Worm (Caenorhabditis elegans) whole organism, late embryonic: ENCODE results near the gene srh-44.

ENCODE experiments used
- ceh-45 ChIP-seq: fragments of 200-800 bp; sonication (Bioruptor generic); IDR thresholded peaks from 2 replicates; pipeline ENCODE4 v1.3.6; 2022; ENCODE audit warnings: missing genetic modification reagents, missing genetic modification characterization, missing compliant biosample characterization
- fkh-10 ChIP-seq: fragments of 150-350 bp; optimal IDR thresholded peaks from 2 replicates; lab custom pipeline; 2014; ENCODE audit warnings: missing biosample characterization, missing genetic modification reagents, missing genetic modification characterization
- hlh-30 ChIP-seq: sonication (generic microtip); optimal IDR thresholded peaks from 2 replicates; lab custom pipeline; 2017; ENCODE audit warnings: antibody characterized with exemption, missing genetic modification characterization, missing compliant biosample characterization; ENCODE audit not compliant: insufficient read depth
- rnt-1 ChIP-seq: sonication (generic microtip); optimal IDR thresholded peaks from 2 replicates; lab custom pipeline; 2016; ENCODE audit warnings: missing genetic modification characterization, missing compliant biosample characterization
- tbx-2 ChIP-seq: sonication (generic microtip); optimal IDR thresholded peaks from 2 replicates; lab custom pipeline; 2016; ENCODE audit warnings: missing genetic modification characterization, missing compliant biosample characterization

DNA sequence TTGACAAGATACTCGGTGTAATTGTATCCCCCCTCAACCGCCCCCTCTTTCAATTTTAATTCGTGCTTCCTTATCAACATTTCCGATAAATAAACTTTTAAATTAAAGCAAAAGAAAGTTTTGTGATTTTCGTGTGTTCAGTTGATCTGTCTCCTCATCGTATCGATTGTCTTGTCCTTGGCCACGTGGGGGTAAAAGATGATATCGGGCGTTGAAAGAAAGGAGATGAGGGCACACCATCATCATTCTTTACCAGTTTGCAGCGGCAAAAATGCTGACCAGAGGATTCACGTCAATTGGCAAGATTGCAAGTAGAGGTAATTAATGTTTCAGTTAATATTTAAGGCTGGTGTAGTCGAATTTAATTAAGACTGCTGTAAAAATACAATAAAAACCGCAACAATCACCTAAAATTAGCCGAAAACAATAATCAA lies 32.4 kb downstream of the srh-44 start, which contains the start of gene F54D5.7:
- no peak for TF ChIP-seq ceh-45 (GFP tag; lab: Robert Waterston, UW)
- no peak for TF ChIP-seq hlh-30 (tag; lab: Kevin White, UChicago)
- TF ChIP-seq rnt-1: peak; percentile 28
- no peak for TF ChIP-seq tbx-2 (tag; lab: Kevin White, UChicago)
- TF ChIP-seq fkh-10 (GFP tag; lab: Kevin White, UChicago): no peak
